Fruit fly (Drosophila melanogaster) whole organism, prepupa: ENCODE results near the gene gkt.

ENCODE experiments used
- Blimp-1 ChIP-seq: fragments of 200-800 bp; sonication (Bioruptor generic); optimal IDR thresholded peaks from 3 replicates; lab custom pipeline; 2017; ENCODE audit warnings: missing biosample characterization, missing genetic modification characterization, mild to moderate bottlenecking, moderate library complexity, missing genetic modification reagents
- CG10631 ChIP-seq: fragments of 200-800 bp; sonication (Bioruptor generic); optimal IDR thresholded peaks from 2 replicates; lab custom pipeline; 2016; ENCODE audit warnings: missing biosample characterization, missing genetic modification characterization
- CG10669 ChIP-seq: fragments of 200-800 bp; sonication (Bioruptor generic); optimal IDR thresholded peaks from 3 replicates; lab custom pipeline; 2018; ENCODE audit warnings: missing biosample characterization, mild to moderate bottlenecking, missing genetic modification characterization, moderate library complexity
- CG11762 ChIP-seq: fragments of 200-800 bp; sonication (Bioruptor generic); optimal IDR thresholded peaks from 3 replicates; lab custom pipeline; 2016; ENCODE audit warnings: missing biosample characterization, missing genetic modification characterization; ENCODE audit not compliant: insufficient read depth
- CG11902 ChIP-seq: fragments of 200-800 bp; sonication (Bioruptor generic); optimal IDR thresholded peaks from 3 replicates; lab custom pipeline; 2016; ENCODE audit warnings: missing biosample characterization, missing genetic modification characterization
- CG15336 ChIP-seq: fragments of 200-800 bp; sonication (Bioruptor generic); IDR thresholded peaks from 2 replicates; pipeline ENCODE4 v1.3.6; 2022; ENCODE audit warnings: missing biosample characterization, missing genetic modification characterization
- CG1621 ChIP-seq: fragments of 200-800 bp; sonication (Bioruptor generic); optimal IDR thresholded peaks from 3 replicates; lab custom pipeline; 2018; ENCODE audit warnings: missing biosample characterization, mild to moderate bottlenecking, missing genetic modification characterization
- CG3032 ChIP-seq: fragments of 200-800 bp; optimal IDR thresholded peaks from 2 replicates; lab custom pipeline; 2019; ENCODE audit warnings: missing biosample characterization, mild to moderate bottlenecking, missing genetic modification characterization, moderate library complexity
- CG31627 ChIP-seq: fragments of 200-800 bp; sonication (Bioruptor generic); optimal IDR thresholded peaks from 3 replicates; lab custom pipeline; 2016; ENCODE audit warnings: missing biosample characterization, missing genetic modification characterization
- CG32006 ChIP-seq: fragments of 200-800 bp; sonication (Bioruptor generic); optimal IDR thresholded peaks from 3 replicates; lab custom pipeline; 2017; ENCODE audit warnings: missing biosample characterization, mild to moderate bottlenecking, missing genetic modification characterization
- CG34406 ChIP-seq: fragments of 200-800 bp; sonication (Bioruptor generic); optimal IDR thresholded peaks from 3 replicates; lab custom pipeline; 2016; ENCODE audit warnings: missing biosample characterization, missing genetic modification characterization
- CG4318 ChIP-seq: fragments of 200-800 bp; sonication (Bioruptor generic); optimal IDR thresholded peaks from 3 replicates; lab custom pipeline; 2017; ENCODE audit warnings: missing biosample characterization, mild to moderate bottlenecking, missing genetic modification characterization
- CG6163 ChIP-seq: fragments of 200-800 bp; sonication (Bioruptor generic); IDR thresholded peaks from 3 replicates; pipeline ENCODE4 v1.3.6; 2022; ENCODE audit warnings: missing biosample characterization, missing genetic modification characterization
- CG6276 ChIP-seq: fragments of 200-800 bp; sonication (Bioruptor generic); optimal IDR thresholded peaks from 2 replicates; lab custom pipeline; 2017; ENCODE audit warnings: missing biosample characterization, mild to moderate bottlenecking, missing genetic modification characterization
- CG6792 ChIP-seq: fragments of 200-800 bp; sonication (Bioruptor generic); optimal IDR thresholded peaks from 3 replicates; lab custom pipeline; 2016; ENCODE audit warnings: missing biosample characterization, missing genetic modification characterization
- CG6854 ChIP-seq: fragments of 200-800 bp; sonication (Bioruptor generic); optimal IDR thresholded peaks from 2 replicates; lab custom pipeline; 2017; ENCODE audit warnings: missing biosample characterization, mild to moderate bottlenecking, missing genetic modification characterization
- CG7368 ChIP-seq: fragments of 200-800 bp; sonication (Bioruptor generic); optimal IDR thresholded peaks from 3 replicates; lab custom pipeline; 2016; ENCODE audit warnings: missing biosample characterization, missing genetic modification characterization
- CG8119 ChIP-seq: fragments of 200-800 bp; sonication (Bioruptor generic); IDR thresholded peaks from 3 replicates; pipeline ENCODE4 v1.3.6; 2022; ENCODE audit warnings: missing biosample characterization, missing genetic modification characterization
- CG8319 ChIP-seq: fragments of 200-800 bp; sonication (Bioruptor generic); optimal IDR thresholded peaks from 3 replicates; lab custom pipeline; 2016; ENCODE audit warnings: missing biosample characterization, missing genetic modification characterization
- Eip75B ChIP-seq: fragments of 200-800 bp; sonication (Bioruptor generic); optimal IDR thresholded peaks from 3 replicates; lab custom pipeline; 2016; ENCODE audit warnings: missing biosample characterization, missing genetic modification characterization
- Eip78C ChIP-seq: fragments of 200-800 bp; sonication (Bioruptor generic); peaks from one replicate; lab custom pipeline; 2016; ENCODE audit warnings: missing biosample characterization, missing genetic modification characterization
- Eip93F ChIP-seq: fragments of 200-800 bp; sonication (Bioruptor generic); optimal IDR thresholded peaks from 2 replicates; lab custom pipeline; 2016; ENCODE audit warnings: missing biosample characterization, mild to moderate bottlenecking, missing genetic modification characterization
- Ets96B ChIP-seq: fragments of 200-800 bp; optimal IDR thresholded peaks from 2 replicates; lab custom pipeline; 2019; ENCODE audit warnings: missing biosample characterization, mild to moderate bottlenecking, missing genetic modification characterization, moderate library complexity
- Hr38 ChIP-seq: sonication (Bioruptor generic); optimal IDR thresholded peaks from 2 replicates; lab custom pipeline; 2016; ENCODE audit warnings: missing biosample characterization, missing genetic modification characterization
- Lpt ChIP-seq: fragments of 200-800 bp; sonication (Bioruptor generic); optimal IDR thresholded peaks from 3 replicates; lab custom pipeline; 2016; ENCODE audit warnings: missing biosample characterization, missing genetic modification characterization
- Met ChIP-seq: fragments of 200-800 bp; sonication (Bioruptor generic); optimal IDR thresholded peaks from 3 replicates; lab custom pipeline; 2016; ENCODE audit warnings: missing biosample characterization, missing genetic modification characterization
- OdsH ChIP-seq: fragments of 200-800 bp; sonication (Bioruptor generic); optimal IDR thresholded peaks from 3 replicates; lab custom pipeline; 2016; ENCODE audit warnings: missing biosample characterization, missing genetic modification characterization
- Smox ChIP-seq: fragments of 200-800 bp; sonication (Bioruptor generic); optimal IDR thresholded peaks from 3 replicates; lab custom pipeline; 2016; ENCODE audit warnings: missing biosample characterization, missing genetic modification characterization
- Sox102F ChIP-seq: fragments of 200-800 bp; sonication (Bioruptor generic); optimal IDR thresholded peaks from 2 replicates; lab custom pipeline; 2016; ENCODE audit warnings: missing biosample characterization, mild to moderate bottlenecking, missing genetic modification characterization
- achi ChIP-seq: fragments of 200-800 bp; sonication (Bioruptor generic); optimal IDR thresholded peaks from 3 replicates; lab custom pipeline; 2016; ENCODE audit warnings: missing biosample characterization, missing genetic modification characterization
- acj6 ChIP-seq: fragments of 200-800 bp; sonication (Bioruptor generic); optimal IDR thresholded peaks from 3 replicates; lab custom pipeline; 2016; ENCODE audit warnings: missing biosample characterization, missing genetic modification characterization
- cyc ChIP-seq: fragments of 200-800 bp; sonication (Bioruptor generic); optimal IDR thresholded peaks from 3 replicates; lab custom pipeline; 2016; ENCODE audit warnings: missing biosample characterization, missing genetic modification characterization
- dac ChIP-seq: fragments of 200-800 bp; sonication (Bioruptor generic); optimal IDR thresholded peaks from 2 replicates; lab custom pipeline; 2017; ENCODE audit warnings: missing biosample characterization, mild to moderate bottlenecking, missing genetic modification characterization
- dsx ChIP-seq: fragments of 200-800 bp; optimal IDR thresholded peaks from 3 replicates; lab custom pipeline; 2019; ENCODE audit warnings: missing biosample characterization, mild to moderate bottlenecking, missing genetic modification characterization, moderate library complexity; ENCODE audit not compliant: poor library complexity, severe bottlenecking
- esn ChIP-seq: fragments of 200-800 bp; sonication (Bioruptor generic); optimal IDR thresholded peaks from 2 replicates; lab custom pipeline; 2016; ENCODE audit warnings: missing biosample characterization, mild to moderate bottlenecking, missing genetic modification characterization, moderate library complexity
- fd59A ChIP-seq: fragments of 200-800 bp; sonication (Bioruptor generic); optimal IDR thresholded peaks from 2 replicates; lab custom pipeline; 2017; ENCODE audit warnings: missing biosample characterization, mild to moderate bottlenecking, missing genetic modification characterization, missing genetic modification reagents
- fkh ChIP-seq: fragments of 200-800 bp; sonication (Bioruptor generic); optimal IDR thresholded peaks from 3 replicates; lab custom pipeline; 2017; ENCODE audit warnings: missing biosample characterization, mild to moderate bottlenecking, missing genetic modification characterization, moderate library complexity
- net ChIP-seq: fragments of 200-800 bp; sonication (Bioruptor generic); optimal IDR thresholded peaks from 3 replicates; lab custom pipeline; 2016; ENCODE audit warnings: missing biosample characterization, missing genetic modification characterization
- pdm3 ChIP-seq: fragments of 200-800 bp; sonication (Bioruptor generic); optimal IDR thresholded peaks from 3 replicates; lab custom pipeline; 2016; ENCODE audit warnings: missing biosample characterization, missing genetic modification characterization
- spab ChIP-seq: fragments of 200-800 bp; sonication (Bioruptor generic); optimal IDR thresholded peaks from 2 replicates; lab custom pipeline; 2017; ENCODE audit warnings: missing biosample characterization, mild to moderate bottlenecking, missing genetic modification characterization, missing genetic modification reagents
- ss ChIP-seq, 2 experiments: fragments of 200-800 bp; sonication (Bioruptor generic); optimal IDR thresholded peaks; 2 replicates in 1 of 2; 3 replicates in 1 of 2; lab custom pipeline; 2017 to 2018; ENCODE audit warnings: mild to moderate bottlenecking in 2 of 2, missing biosample characterization in 2 of 2, missing genetic modification characterization in 2 of 2, moderate library complexity in 1 of 2
- svp ChIP-seq: fragments of 200-800 bp; sonication (Bioruptor generic); peaks from one replicate; lab custom pipeline; 2016; ENCODE audit warnings: missing biosample characterization, missing genetic modification characterization
- topi ChIP-seq: fragments of 200-800 bp; sonication (Bioruptor generic); optimal IDR thresholded peaks from 3 replicates; lab custom pipeline; 2016; ENCODE audit warnings: missing biosample characterization, missing genetic modification characterization
- vri ChIP-seq: fragments of 200-800 bp; sonication (Bioruptor generic); optimal IDR thresholded peaks from 3 replicates; lab custom pipeline; 2016; ENCODE audit warnings: missing biosample characterization, mild to moderate bottlenecking, missing genetic modification characterization

gkt gene

DNA sequence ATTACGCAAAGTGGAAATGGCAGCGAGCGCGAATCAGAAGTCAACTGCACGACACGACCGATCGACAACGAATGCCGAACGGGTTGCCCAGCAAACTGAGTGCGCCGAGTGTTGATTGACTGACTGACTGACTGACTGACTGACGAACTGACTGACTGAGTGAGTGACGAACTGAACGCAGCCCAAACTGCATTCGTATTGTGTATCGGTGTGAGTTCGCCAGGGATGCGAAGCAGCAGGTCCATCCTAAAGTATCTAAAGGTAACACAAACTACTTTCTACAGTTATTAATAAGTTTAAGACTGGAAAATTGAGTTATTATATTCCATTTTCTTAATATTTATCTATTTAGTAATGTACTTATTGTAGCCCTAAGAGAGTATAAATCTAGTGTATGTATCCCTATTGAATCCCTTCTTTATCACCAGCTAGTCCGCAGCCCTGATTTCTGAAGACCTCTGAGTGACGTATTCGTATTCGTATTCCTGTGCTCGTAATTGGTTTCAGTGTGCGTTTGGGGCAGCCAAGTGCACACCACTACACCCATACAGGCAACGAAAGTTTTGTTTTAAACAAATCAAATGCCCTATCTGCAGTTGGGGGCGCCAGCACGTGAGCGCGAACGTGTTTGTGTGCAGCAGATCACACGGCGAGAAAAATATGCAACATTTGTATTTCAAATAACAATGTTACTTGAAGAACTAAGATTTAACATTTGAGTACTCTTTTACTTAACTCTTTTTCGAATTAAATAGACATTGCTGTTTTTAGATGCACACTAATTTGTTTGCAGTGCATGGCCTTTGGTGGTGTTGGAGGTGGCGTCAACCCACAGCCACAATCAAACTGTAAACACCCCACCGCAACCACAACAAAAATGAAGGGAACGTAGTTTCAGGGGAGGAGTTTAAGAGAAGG lies 6.8 kb upstream of the gkt start (continued):
- TF ChIP-seq CG6854 (GFP tag; lab: Kevin White, UChicago) (no peak), Eip75B (GFP tag; lab: Kevin White, UChicago) (peak; percentile 73), CG11762 (GFP tag; lab: Kevin White, UChicago) (peak; percentile 65), pdm3 (GFP tag; lab: Kevin White, UChicago) (peak; percentile 80), Smox (GFP tag; lab: Kevin White, UChicago) (peak; percentile 68), Sox102F (peak; percentile 71), CG7368 (GFP tag; lab: Kevin White, UChicago) (peak; percentile 68), dsx (GFP tag; lab: Kevin White, UChicago) (peak; percentile 57), spab (GFP tag; lab: Kevin White, UChicago) (peak; percentile 20), CG3032 (tag; lab: Kevin White, UChicago) (peak; percentile 51), Ets96B (peak; percentile 65), svp (peak; percentile 74), CG10669 (peak; percentile 54), topi (GFP tag; lab: Kevin White, UChicago) (peak; percentile 78), vri (GFP tag; lab: Kevin White, UChicago) (peak; percentile 37), Met (GFP tag; lab: Kevin White, UChicago) (peak; percentile 77), Eip93F (GFP tag; lab: Kevin White, UChicago) (no peak), cyc (GFP tag; lab: Kevin White, UChicago) (peak; percentile 87)

DNA sequence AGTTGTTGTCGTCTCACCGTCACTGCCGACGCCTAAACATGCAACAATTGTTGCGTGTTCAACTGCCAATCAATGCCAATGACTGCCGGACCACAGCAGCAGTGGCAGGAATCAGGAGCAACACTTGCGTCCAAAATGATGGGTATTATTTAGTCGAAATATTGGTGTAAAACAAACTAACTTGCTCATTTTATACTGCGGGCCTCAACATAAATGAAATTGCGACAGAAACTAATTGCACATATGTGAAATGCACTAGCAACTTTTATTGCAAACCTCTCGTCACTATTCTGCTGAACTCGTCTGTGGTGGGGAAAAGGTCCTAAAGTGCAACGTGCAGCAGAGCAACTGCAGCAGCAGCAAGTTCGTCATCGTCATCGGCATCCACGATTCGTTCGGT lies 5.0 kb upstream of the gkt start:
- TF ChIP-seq CG10669 = peak; percentile 31
- peak; percentile 20 for TF ChIP-seq CG31627 (GFP tag; lab: Kevin White, UChicago)
- TF ChIP-seq CG6163 (GFP tag; lab: Robert Waterston, UW) = peak; percentile 61; the same call in 2 of the 3 replicates
- TF ChIP-seq spab (GFP tag; lab: Kevin White, UChicago) = peak; percentile 9
- TF ChIP-seq Blimp-1 (GFP tag; lab: Kevin White, UChicago) = no peak
- peak; percentile 33 for TF ChIP-seq OdsH (GFP tag; lab: Kevin White, UChicago)
- TF ChIP-seq acj6 (GFP tag; lab: Kevin White, UChicago) = peak; percentile 49
- TF ChIP-seq CG1621 (tag; lab: Kevin White, UChicago) = peak; percentile 36
- TF ChIP-seq CG11902 (GFP tag; lab: Kevin White, UChicago) = no peak
- TF ChIP-seq topi (GFP tag; lab: Kevin White, UChicago) = no peak
- peak; percentile 49 for TF ChIP-seq fd59A (GFP tag; lab: Kevin White, UChicago)
- TF ChIP-seq dac (GFP tag; lab: Kevin White, UChicago) = no peak
- TF ChIP-seq esn (GFP tag; lab: Kevin White, UChicago) = peak; percentile 7
- no peak for TF ChIP-seq cyc (GFP tag; lab: Kevin White, UChicago)
- no peak for TF ChIP-seq Eip93F (GFP tag; lab: Kevin White, UChicago)
- TF ChIP-seq CG15336 (GFP tag; lab: Robert Waterston, UW) = peak; percentile 39
- TF ChIP-seq fkh (GFP tag; lab: Kevin White, UChicago) = no peak
- peak; percentile 25 for TF ChIP-seq Eip75B (GFP tag; lab: Kevin White, UChicago)
- peak; percentile 25 for TF ChIP-seq achi (GFP tag; lab: Kevin White, UChicago)
- TF ChIP-seq ss (GFP tag; optimal IDR thresholded peaks at IDR 0.05; lab: Kevin White, UChicago) = peak; percentile 6 to 53
- TF ChIP-seq pdm3 (GFP tag; lab: Kevin White, UChicago) = peak; percentile 48
- no peak for TF ChIP-seq CG6854 (GFP tag; lab: Kevin White, UChicago)
- no peak for TF ChIP-seq CG11762 (GFP tag; lab: Kevin White, UChicago)
- no peak for TF ChIP-seq Lpt (GFP tag; lab: Kevin White, UChicago)
- TF ChIP-seq CG8319 (GFP tag; lab: Kevin White, UChicago) = no peak
- TF ChIP-seq CG32006 (GFP tag; lab: Kevin White, UChicago) = peak; percentile 43
- TF ChIP-seq Sox102F = no peak
- no peak for TF ChIP-seq CG4318
- TF ChIP-seq Eip78C (GFP tag; lab: Kevin White, UChicago) = peak; percentile 61
- TF ChIP-seq svp = peak; percentile 68
- TF ChIP-seq dsx (GFP tag; lab: Kevin White, UChicago) = peak; percentile 44
- TF ChIP-seq Hr38 = no peak
- TF ChIP-seq net (GFP tag; lab: Kevin White, UChicago) = no peak
- TF ChIP-seq CG34406 (GFP tag; lab: Kevin White, UChicago) = no peak
- TF ChIP-seq CG6276 (GFP tag; lab: Kevin White, UChicago) = peak; percentile 3
- peak; percentile 46 for TF ChIP-seq Ets96B
- peak; percentile 20 for TF ChIP-seq CG10631
- peak; percentile 54; the same call in 2 of the 3 replicates for TF ChIP-seq CG8119
- TF ChIP-seq Smox (GFP tag; lab: Kevin White, UChicago) = no peak
- peak; percentile 20 for TF ChIP-seq CG3032 (tag; lab: Kevin White, UChicago)
- no peak for TF ChIP-seq Met (GFP tag; lab: Kevin White, UChicago)
- peak; percentile 9 for TF ChIP-seq CG6792
